Fruit fly (Drosophila melanogaster) whole organism, embryonic: Measurements from ENCODE around the gene cpb.
A peak's percentile ranks its signal among the peaks of the same experiment; 100 is the strongest.

Source experiments
- Blimp-1 ChIP-seq: fragments of 200-800 bp; sonication (Bioruptor generic); optimal IDR thresholded peaks from 3 replicates; lab custom pipeline; 2018; ENCODE audit warnings: missing biosample characterization, missing genetic modification characterization, mild to moderate bottlenecking, moderate library complexity, missing genetic modification reagents
- CG10565 ChIP-seq: fragments of 200-800 bp; sonication (Bioruptor generic); optimal IDR thresholded peaks from 3 replicates; lab custom pipeline; 2016; ENCODE audit warnings: missing biosample characterization, mild to moderate bottlenecking, missing genetic modification characterization
- CG11560 ChIP-seq: fragments of 200-800 bp; sonication (Bioruptor generic); IDR thresholded peaks from 3 replicates; pipeline ENCODE4 v1.3.6; 2022; ENCODE audit warnings: missing biosample characterization, missing genetic modification characterization
- CG14667 ChIP-seq: fragments of 200-800 bp; sonication (Bioruptor generic); IDR thresholded peaks from 2 replicates; pipeline ENCODE4 v1.3.6; 2022; ENCODE audit warnings: missing biosample characterization, missing genetic modification characterization
- CG15696 ChIP-seq: fragments of 200-800 bp; sonication (Bioruptor generic); optimal IDR thresholded peaks from 2 replicates; lab custom pipeline; 2019; ENCODE audit warnings: missing biosample characterization, mild to moderate bottlenecking, missing genetic modification characterization, moderate library complexity
- CG17829 ChIP-seq: fragments of 200-800 bp; optimal IDR thresholded peaks from 2 replicates; lab custom pipeline; 2019; ENCODE audit warnings: missing biosample characterization, mild to moderate bottlenecking, missing genetic modification characterization, moderate library complexity
- CG1832 ChIP-seq: fragments of 200-800 bp; sonication (Bioruptor generic); optimal IDR thresholded peaks from 2 replicates; lab custom pipeline; 2017; ENCODE audit warnings: missing biosample characterization, mild to moderate bottlenecking, missing genetic modification characterization, inconsistent platforms
- CG31224 ChIP-seq: fragments of 200-800 bp; sonication (Bioruptor generic); IDR thresholded peaks from 2 replicates; pipeline ENCODE4 v1.3.6; 2022; ENCODE audit warnings: missing biosample characterization, missing genetic modification characterization
- CG33557 ChIP-seq: fragments of 200-800 bp; sonication (Bioruptor generic); optimal IDR thresholded peaks from 2 replicates; lab custom pipeline; 2019; ENCODE audit warnings: missing biosample characterization, mild to moderate bottlenecking, missing genetic modification characterization, moderate library complexity
- CG3847 ChIP-seq: fragments of 200-800 bp; sonication (Bioruptor generic); IDR thresholded peaks from 2 replicates; pipeline ENCODE4 v1.3.6; 2022; ENCODE audit warnings: missing biosample characterization, missing genetic modification characterization
- CG6175 ChIP-seq: fragments of 200-800 bp; sonication (Bioruptor generic); IDR thresholded peaks from 3 replicates; pipeline ENCODE4 v1.3.6; 2022; ENCODE audit warnings: missing biosample characterization, missing genetic modification characterization
- CG6689 ChIP-seq: fragments of 200-800 bp; sonication (Bioruptor generic); IDR thresholded peaks from 2 replicates; pipeline ENCODE4 v1.3.6; 2022; ENCODE audit warnings: missing biosample characterization, missing genetic modification characterization
- CG8478 ChIP-seq: fragments of >200 bp; optimal IDR thresholded peaks from 2 replicates; lab custom pipeline; 2018
- CkIIα-i1 ChIP-seq: fragments of 200-800 bp; sonication (Bioruptor generic); IDR thresholded peaks from 2 replicates; pipeline ENCODE4 v1.3.6; 2022; ENCODE audit warnings: missing biosample characterization, missing genetic modification characterization
- Fer1 ChIP-seq: fragments of 200-800 bp; sonication (Bioruptor generic); optimal IDR thresholded peaks from 2 replicates; lab custom pipeline; 2017; ENCODE audit warnings: missing biosample characterization, mild to moderate bottlenecking, missing genetic modification characterization
- HLH54F ChIP-seq: fragments of 200-800 bp; sonication (Bioruptor generic); optimal IDR thresholded peaks from 3 replicates; lab custom pipeline; 2016; ENCODE audit warnings: missing biosample characterization, missing genetic modification characterization
- Max ChIP-seq: fragments of 200-800 bp; sonication (Bioruptor generic); optimal IDR thresholded peaks from 2 replicates; lab custom pipeline; 2016; ENCODE audit warnings: missing biosample characterization, mild to moderate bottlenecking, missing genetic modification characterization
- Med ChIP-seq: fragments of 200-800 bp; sonication (Bioruptor generic); peaks from one replicate; lab custom pipeline; 2016; ENCODE audit warnings: missing biosample characterization, missing genetic modification characterization, mild to moderate bottlenecking, inconsistent platforms, moderate library complexity
- Meics ChIP-seq: fragments of 200-800 bp; sonication (Bioruptor generic); optimal IDR thresholded peaks from 2 replicates; lab custom pipeline; 2017; ENCODE audit warnings: missing biosample characterization, mild to moderate bottlenecking, missing genetic modification characterization
- NC2β ChIP-seq: fragments of 200-800 bp; sonication (Bioruptor generic); optimal IDR thresholded peaks from 2 replicates; lab custom pipeline; 2016; ENCODE audit warnings: missing biosample characterization, missing genetic modification characterization
- Six4 ChIP-seq: fragments of 200-800 bp; sonication (Bioruptor generic); optimal IDR thresholded peaks from 2 replicates; lab custom pipeline; 2016; ENCODE audit warnings: missing biosample characterization, missing genetic modification characterization
- Trl ChIP-seq, 3 experiments: fragments of >200 bp in 2 of 3; fragments of 200-800 bp in 1 of 3; sonication (Bioruptor generic) in 1 of 3; optimal IDR thresholded peaks; 2 replicates in 1 of 3; 3 replicates in 2 of 3; lab custom pipeline; 2016 to 2017; ENCODE audit warnings: missing biosample characterization in 1 of 3, missing genetic modification characterization in 1 of 3
- Vsx1 ChIP-seq: fragments of 200-800 bp; sonication (Bioruptor generic); optimal IDR thresholded peaks from 2 replicates; lab custom pipeline; 2017; ENCODE audit warnings: missing biosample characterization, mild to moderate bottlenecking, missing genetic modification characterization, missing genetic modification reagents
- Xrp1 ChIP-seq: fragments of 200-800 bp; sonication (Bioruptor generic); IDR thresholded peaks from 2 replicates; pipeline ENCODE4 v1.3.6; 2022; ENCODE audit warnings: missing biosample characterization, missing genetic modification characterization
- al ChIP-seq: fragments of 200-800 bp; sonication (Bioruptor generic); IDR thresholded peaks from 2 replicates; pipeline ENCODE4 v1.3.6; 2022; ENCODE audit warnings: missing biosample characterization, missing genetic modification characterization
- bsh ChIP-seq, 2 experiments: fragments of 200-800 bp; sonication (Bioruptor generic); optimal IDR thresholded peaks; 2 replicates each; lab custom pipeline; 2017 to 2018; ENCODE audit warnings: mild to moderate bottlenecking in 2 of 2, missing biosample characterization in 2 of 2, missing genetic modification characterization in 2 of 2, moderate library complexity in 1 of 2
- chinmo ChIP-seq: fragments of 200-800 bp; sonication (Bioruptor generic); IDR thresholded peaks from 4 replicates; pipeline ENCODE4 v1.3.6; 2022; ENCODE audit warnings: missing biosample characterization, missing genetic modification characterization; ENCODE audit not compliant: partially characterized antibody
- dati ChIP-seq: fragments of 200-800 bp; sonication (Bioruptor generic); IDR thresholded peaks from 2 replicates; pipeline ENCODE4 v1.3.6; 2022; ENCODE audit warnings: missing biosample characterization, missing genetic modification characterization
- dimm ChIP-seq: fragments of 200-800 bp; sonication (Bioruptor generic); IDR thresholded peaks from 2 replicates; pipeline ENCODE4 v1.3.6; 2022; ENCODE audit warnings: missing biosample characterization, missing genetic modification characterization
- emc ChIP-seq: fragments of 200-800 bp; sonication (Bioruptor generic); optimal IDR thresholded peaks from 2 replicates; lab custom pipeline; 2016; ENCODE audit warnings: missing biosample characterization, missing genetic modification characterization
- ind ChIP-seq: fragments of 200-800 bp; sonication (Bioruptor generic); optimal IDR thresholded peaks from 3 replicates; lab custom pipeline; 2016; ENCODE audit warnings: missing biosample characterization, missing genetic modification characterization
- insv ChIP-seq, 2 experiments: fragments of 200-800 bp; sonication (Bioruptor generic); optimal IDR thresholded peaks; 3 replicates each; lab custom pipeline; 2016 to 2018; ENCODE audit warnings: missing biosample characterization in 2 of 2, missing genetic modification characterization in 2 of 2
- klu ChIP-seq: fragments of 200-800 bp; sonication (Bioruptor generic); IDR thresholded peaks from 2 replicates; pipeline ENCODE4 v1.3.6; 2022; ENCODE audit warnings: missing biosample characterization, missing genetic modification characterization
- kni ChIP-seq: fragments of 200-800 bp; sonication (Bioruptor generic); optimal IDR thresholded peaks from 3 replicates; lab custom pipeline; 2017; ENCODE audit warnings: mild to moderate bottlenecking, missing biosample characterization, missing genetic modification reagents, missing genetic modification characterization
- lbe ChIP-seq: fragments of 200-800 bp; sonication (Bioruptor generic); optimal IDR thresholded peaks from 2 replicates; lab custom pipeline; 2016; ENCODE audit warnings: missing biosample characterization, mild to moderate bottlenecking, missing genetic modification characterization
- lilli ChIP-seq: fragments of 200-800 bp; sonication (Bioruptor generic); optimal IDR thresholded peaks from 3 replicates; lab custom pipeline; 2016; ENCODE audit warnings: missing biosample characterization, missing genetic modification characterization
- lmd ChIP-seq: fragments of 200-800 bp; sonication (Bioruptor generic); IDR thresholded peaks from 2 replicates; pipeline ENCODE4 v1.3.6; 2022; ENCODE audit warnings: missing biosample characterization, missing genetic modification characterization
- maf-S ChIP-seq: fragments of 200-800 bp; sonication (Bioruptor generic); optimal IDR thresholded peaks from 2 replicates; lab custom pipeline; 2016; ENCODE audit warnings: missing biosample characterization, missing genetic modification characterization
- nau ChIP-seq: fragments of 200-800 bp; sonication (Bioruptor generic); optimal IDR thresholded peaks from 3 replicates; lab custom pipeline; 2017; ENCODE audit warnings: missing biosample characterization, mild to moderate bottlenecking, missing genetic modification characterization, missing genetic modification reagents
- onecut ChIP-seq: fragments of 200-800 bp; sonication (Bioruptor generic); IDR thresholded peaks from 2 replicates; pipeline ENCODE4 v1.3.6; 2022; ENCODE audit warnings: missing biosample characterization, missing genetic modification characterization
- peb ChIP-seq: fragments of 200-800 bp; sonication (Bioruptor generic); IDR thresholded peaks from 2 replicates; pipeline ENCODE4 v1.3.6; 2022; ENCODE audit warnings: missing biosample characterization, missing genetic modification characterization
- pita ChIP-seq: fragments of 200-800 bp; sonication (Bioruptor generic); optimal IDR thresholded peaks from 2 replicates; lab custom pipeline; 2017; ENCODE audit warnings: missing biosample characterization, mild to moderate bottlenecking, missing genetic modification characterization
- ranshi ChIP-seq: fragments of 200-800 bp; sonication (Bioruptor generic); IDR thresholded peaks from 2 replicates; pipeline ENCODE4 v1.3.6; 2022; ENCODE audit warnings: missing biosample characterization, missing genetic modification characterization
- scrt ChIP-seq: fragments of 200-800 bp; sonication (Bioruptor generic); optimal IDR thresholded peaks from 2 replicates; lab custom pipeline; 2018; ENCODE audit warnings: missing biosample characterization, mild to moderate bottlenecking, missing genetic modification characterization, moderate library complexity
- seq ChIP-seq: fragments of 200-800 bp; sonication (Bioruptor generic); IDR thresholded peaks from 2 replicates; pipeline ENCODE4 v1.3.6; 2022; ENCODE audit warnings: missing biosample characterization, missing genetic modification characterization
- shn ChIP-seq: fragments of 200-800 bp; sonication (Bioruptor generic); optimal IDR thresholded peaks from 3 replicates; lab custom pipeline; 2016; ENCODE audit warnings: missing biosample characterization, missing genetic modification characterization
- sisA ChIP-seq: fragments of 200-800 bp; sonication (Bioruptor generic); IDR thresholded peaks from 2 replicates; pipeline ENCODE4 v1.3.6; 2022; ENCODE audit warnings: missing biosample characterization, missing genetic modification characterization
- slou ChIP-seq: fragments of 200-800 bp; sonication (Bioruptor generic); optimal IDR thresholded peaks from 3 replicates; lab custom pipeline; 2016; ENCODE audit warnings: missing biosample characterization, missing genetic modification characterization
- sqz ChIP-seq: fragments of 200-800 bp; sonication (Bioruptor generic); optimal IDR thresholded peaks from 3 replicates; lab custom pipeline; 2018; ENCODE audit warnings: missing biosample characterization, mild to moderate bottlenecking, missing genetic modification characterization
- tio ChIP-seq: fragments of 200-800 bp; sonication (Bioruptor generic); optimal IDR thresholded peaks from 2 replicates; lab custom pipeline; 2017; ENCODE audit warnings: missing biosample characterization, missing genetic modification characterization, inconsistent platforms
- tup ChIP-seq: fragments of 200-800 bp; sonication (Bioruptor generic); optimal IDR thresholded peaks from 2 replicates; lab custom pipeline; 2016; ENCODE audit warnings: missing biosample characterization, mild to moderate bottlenecking, missing genetic modification characterization, moderate library complexity
- zen2 ChIP-seq: fragments of 200-800 bp; sonication (Bioruptor generic); IDR thresholded peaks from 3 replicates; pipeline ENCODE4 v1.3.6; 2022; ENCODE audit warnings: missing biosample characterization, missing genetic modification characterization; ENCODE audit not compliant: partially characterized antibody
- zfh2 ChIP-seq: fragments of 200-800 bp; sonication (Bioruptor generic); optimal IDR thresholded peaks from 2 replicates; lab custom pipeline; 2016; ENCODE audit warnings: missing biosample characterization, missing genetic modification characterization

Gene cpb

dm6 chr2L:1663066-1663465 lies 41.6 kb upstream of the cpb start:
- TF ChIP-seq NC2β (GFP tag; lab: Kevin White, UChicago) (no peak), Xrp1 (GFP tag; lab: Robert Waterston, UW) (no peak), CG1832 (GFP tag; lab: Kevin White, UChicago) (peak; percentile 58), chinmo (GFP tag; lab: Robert Waterston, UW) (peak; percentile 82; the same call in 2 of the 4 replicates), ind (GFP tag; lab: Kevin White, UChicago) (no peak), CG6689 (no peak), CG10565 (GFP tag; lab: Kevin White, UChicago) (no peak), sqz (no peak), zen2 (GFP tag; lab: Robert Waterston, UW) (no peak), sisA (no peak), lilli (GFP tag; lab: Kevin White, UChicago) (no peak), CkIIα-i1 (GFP tag; lab: Robert Waterston, UW) (no peak), CG33557 (GFP tag; lab: Kevin White, UChicago) (no peak), seq (GFP tag; lab: Robert Waterston, UW) (peak; percentile 31; the same call in 1 of the 2 replicates), maf-S (GFP tag; lab: Kevin White, UChicago) (no peak), lbe (GFP tag; lab: Kevin White, UChicago) (no peak), insv (GFP tag; optimal IDR thresholded peaks at IDR 0.05; lab: Kevin White, UChicago) (no peak), Trl (optimal IDR thresholded peaks at IDR 0.05; lab: Kevin White, UChicago) (peak; percentile 63 to 74), Trl (GFP tag; optimal IDR thresholded peaks at IDR 0.05; lab: Kevin White, UChicago) (no peak), Med (GFP tag; lab: Kevin White, UChicago) (no peak), kni (no peak), tup (no peak), emc (GFP tag; lab: Kevin White, UChicago) (no peak), tio (GFP tag; lab: Kevin White, UChicago) (no peak), CG8478 (peak; percentile 38), CG3847 (GFP tag; lab: Robert Waterston, UW) (no peak), scrt (no peak), CG17829 (no peak), CG6175 (no peak), Meics (GFP tag; lab: Kevin White, UChicago) (no peak), Blimp-1 (GFP tag; lab: Kevin White, UChicago) (peak; percentile 9), klu (GFP tag; lab: Robert Waterston, UW) (no peak), peb (no peak), Vsx1 (GFP tag; lab: Kevin White, UChicago) (no peak), CG31224 (GFP tag; lab: Robert Waterston, UW) (no peak)

- no peak for TF ChIP-seq CG15696
- TF ChIP-seq Fer1 (GFP tag; lab: Kevin White, UChicago), result no peak
- TF ChIP-seq ranshi (GFP tag; lab: Robert Waterston, UW), result no peak
- no peak for TF ChIP-seq Six4 (GFP tag; lab: Kevin White, UChicago)
- no peak for TF ChIP-seq sisA
- no peak for TF ChIP-seq zfh2 (GFP tag; lab: Kevin White, UChicago)
- TF ChIP-seq Max, result no peak
- TF ChIP-seq pita (GFP tag; lab: Kevin White, UChicago), result no peak
- no peak for TF ChIP-seq dati (GFP tag; lab: Robert Waterston, UW)
- TF ChIP-seq CG11560 (tag; lab: Robert Waterston, UW), result no peak
- no peak for TF ChIP-seq onecut (GFP tag; lab: Robert Waterston, UW)
- no peak for TF ChIP-seq al (GFP tag; lab: Robert Waterston, UW)
- no peak for TF ChIP-seq lmd (GFP tag; lab: Robert Waterston, UW)
- no peak for TF ChIP-seq slou (GFP tag; lab: Kevin White, UChicago)
- TF ChIP-seq bsh (GFP tag; optimal IDR thresholded peaks at IDR 0.05; lab: Kevin White, UChicago), result no peak
- no peak for TF ChIP-seq shn (GFP tag; lab: Kevin White, UChicago)
- no peak for TF ChIP-seq CG14667 (GFP tag; lab: Robert Waterston, UW)
- no peak for TF ChIP-seq dimm
- no peak for TF ChIP-seq nau
- no peak for TF ChIP-seq HLH54F (GFP tag; lab: Kevin White, UChicago)
Measured at dm6 chr2L:1665879-1666278, 38.8 kb upstream of the cpb start.
